Worm (Caenorhabditis elegans) whole organism, young adult: ENCODE results near the gene hum-2.

Source experiments
- B0019.2 ChIP-seq: fragments of 200-800 bp; sonication (Bioruptor generic); conservative IDR thresholded peaks from 2 replicates; pipeline ENCODE4 v1.3.6; 2022; ENCODE audit warnings: missing genetic modification reagents, missing genetic modification characterization, missing compliant biosample characterization
- B0035.1 ChIP-seq: sonication (generic microtip); optimal IDR thresholded peaks from 2 replicates; lab custom pipeline; 2016; ENCODE audit warnings: missing genetic modification characterization, mild to moderate bottlenecking, missing compliant biosample characterization, missing genotype, missing genetic modification reagents
- B0261.1 ChIP-seq: sonication (generic microtip); optimal IDR thresholded peaks from 2 replicates; lab custom pipeline; 2016; ENCODE audit warnings: mild to moderate bottlenecking, missing genetic modification characterization, moderate library complexity, missing compliant biosample characterization
- F33H1.4 ChIP-seq: fragments of 200-800 bp; sonication (Bioruptor generic); IDR thresholded peaks from 2 replicates; pipeline ENCODE4 v1.3.6; 2022; ENCODE audit warnings: missing genetic modification reagents, missing genetic modification characterization, missing compliant biosample characterization
- F49E8.2 ChIP-seq: sonication (generic microtip); optimal IDR thresholded peaks from 3 replicates; lab custom pipeline; 2017; ENCODE audit warnings: missing genetic modification characterization, mild to moderate bottlenecking, missing compliant biosample characterization, antibody characterized with exemption, moderate library complexity; ENCODE audit not compliant: insufficient read depth
- F55B11.4 ChIP-seq: sonication (generic microtip); optimal IDR thresholded peaks from 2 replicates; lab custom pipeline; 2016; ENCODE audit warnings: missing compliant biosample characterization, missing genetic modification characterization, borderline replicate concordance; ENCODE audit not compliant: insufficient read depth
- K11D2.4 ChIP-seq: fragments of 200-800 bp; sonication (Bioruptor generic); IDR thresholded peaks from 2 replicates; pipeline ENCODE4 v1.3.6; 2022; ENCODE audit warnings: missing genetic modification reagents, missing genetic modification characterization, missing compliant biosample characterization
- T26A5.8 ChIP-seq: sonication (generic microtip); optimal IDR thresholded peaks from 2 replicates; lab custom pipeline; 2016; ENCODE audit warnings: missing genetic modification characterization, missing compliant biosample characterization
- Y95B8A.8 ChIP-seq: fragments of 200-800 bp; sonication (Bioruptor generic); IDR thresholded peaks from 2 replicates; pipeline ENCODE4 v1.3.6; 2022; ENCODE audit warnings: missing genetic modification reagents, missing genetic modification characterization, missing compliant biosample characterization
- akir-1 ChIP-seq: fragments of 200-800 bp; sonication (Bioruptor generic); optimal IDR thresholded peaks from 2 replicates; lab custom pipeline; 2018; ENCODE audit warnings: mild to moderate bottlenecking, missing genetic modification characterization, moderate library complexity, missing compliant biosample characterization
- attf-3 ChIP-seq: fragments of 200-800 bp; sonication (Bioruptor generic); conservative IDR thresholded peaks from 2 replicates; pipeline ENCODE4 v1.3.6; 2022; ENCODE audit warnings: missing genetic modification reagents, missing genetic modification characterization, missing compliant biosample characterization
- attf-5 ChIP-seq: fragments of 200-800 bp; sonication (Bioruptor generic); optimal IDR thresholded peaks from 2 replicates; lab custom pipeline; 2018; ENCODE audit warnings: mild to moderate bottlenecking, missing genetic modification characterization, missing compliant biosample characterization
- attf-6 ChIP-seq: fragments of 200-800 bp; sonication (Bioruptor generic); IDR thresholded peaks from 2 replicates; pipeline ENCODE4 v1.3.6; 2022; ENCODE audit warnings: missing genetic modification reagents, missing genetic modification characterization, missing compliant biosample characterization
- bed-2 ChIP-seq: fragments of 200-800 bp; sonication (Bioruptor generic); IDR thresholded peaks from 2 replicates; pipeline ENCODE4 v1.3.6; 2022; ENCODE audit warnings: missing genetic modification reagents, missing genetic modification characterization, missing compliant biosample characterization
- ccch-3 ChIP-seq: fragments of 200-800 bp; sonication (Bioruptor generic); optimal IDR thresholded peaks from 2 replicates; lab custom pipeline; 2018; ENCODE audit warnings: mild to moderate bottlenecking, missing genetic modification characterization, missing compliant biosample characterization
- cebp-1 ChIP-seq, 2 experiments: fragments of 200-800 bp in 1 of 2; sonication (Bioruptor generic) in 1 of 2; sonication (generic microtip) in 1 of 2; IDR thresholded peaks in 1 of 2; optimal IDR thresholded peaks in 1 of 2; 2 replicates each; pipeline versions ENCODE4 v1.3.6 to Lab custom; 2017 to 2022; ENCODE audit warnings: missing compliant biosample characterization in 2 of 2, missing genetic modification characterization in 2 of 2, mild to moderate bottlenecking in 1 of 2, missing genetic modification reagents in 1 of 2, moderate library complexity in 1 of 2
- cebp-2 ChIP-seq: fragments of 200-800 bp; sonication (Bioruptor generic); IDR thresholded peaks from 2 replicates; pipeline ENCODE4 v1.3.6; 2022; ENCODE audit warnings: missing genetic modification characterization, missing compliant biosample characterization
- ceh-27 ChIP-seq: fragments of 200-800 bp; sonication (Bioruptor generic); optimal IDR thresholded peaks from 2 replicates; lab custom pipeline; 2018; ENCODE audit warnings: mild to moderate bottlenecking, missing genetic modification characterization, moderate library complexity, missing compliant biosample characterization
- chd-7 ChIP-seq: sonication (generic microtip); optimal IDR thresholded peaks from 2 replicates; lab custom pipeline; 2016; ENCODE audit warnings: mild to moderate bottlenecking, missing genetic modification characterization, moderate library complexity, missing compliant biosample characterization
- die-1 ChIP-seq: sonication (generic microtip); optimal IDR thresholded peaks from 2 replicates; lab custom pipeline; 2016; ENCODE audit warnings: missing genotype, mild to moderate bottlenecking, missing genetic modification characterization, missing compliant biosample characterization
- dpl-1 ChIP-seq: fragments of 150-350 bp; optimal IDR thresholded peaks from 2 replicates; lab custom pipeline; 2014; ENCODE audit warnings: missing biosample characterization, missing genetic modification reagents, missing genetic modification characterization
- efl-1 ChIP-seq: fragments of 150-350 bp; optimal IDR thresholded peaks from 2 replicates; lab custom pipeline; 2014; ENCODE audit warnings: missing biosample characterization, missing genetic modification reagents, missing genetic modification characterization
- ets-4 ChIP-seq: fragments of 200-800 bp; sonication (Bioruptor generic); optimal IDR thresholded peaks from 2 replicates; lab custom pipeline; 2018; ENCODE audit warnings: mild to moderate bottlenecking, missing genetic modification characterization, missing compliant biosample characterization
- gei-17 ChIP-seq: fragments of 200-800 bp; sonication (Bioruptor generic); optimal IDR thresholded peaks from 2 replicates; lab custom pipeline; 2018; ENCODE audit warnings: mild to moderate bottlenecking, missing genetic modification characterization, missing compliant biosample characterization
- him-1 ChIP-seq: sonication (generic microtip); optimal IDR thresholded peaks from 2 replicates; lab custom pipeline; 2016; ENCODE audit warnings: missing genotype, missing genetic modification reagents, missing genetic modification characterization, missing compliant biosample characterization
- hsf-1 ChIP-seq: fragments of 200-800 bp; sonication (Bioruptor generic); IDR thresholded peaks from 2 replicates; pipeline ENCODE4 v1.3.6; 2022; ENCODE audit warnings: missing genetic modification reagents, missing genetic modification characterization, missing compliant biosample characterization
- let-526 ChIP-seq: fragments of 200-800 bp; sonication (Bioruptor generic); IDR thresholded peaks from 2 replicates; pipeline ENCODE4 v1.3.6; 2022; ENCODE audit warnings: missing genetic modification reagents, missing genetic modification characterization, missing compliant biosample characterization
- lin-35 ChIP-seq, 3 experiments: fragments of 150-350 bp in 2 of 3; sonication (generic microtip) in 1 of 3; optimal IDR thresholded peaks; 2 replicates each; lab custom pipeline; 2014 to 2018; ENCODE audit warnings: missing biosample characterization in 3 of 3, missing genetic modification characterization in 3 of 3, missing genetic modification reagents in 3 of 3
- lin-54 ChIP-seq: fragments of 200-800 bp; sonication (Bioruptor generic); optimal IDR thresholded peaks from 2 replicates; lab custom pipeline; 2018; ENCODE audit warnings: mild to moderate bottlenecking, missing genetic modification characterization, missing compliant biosample characterization
- madf-8 ChIP-seq: fragments of 200-800 bp; sonication (Bioruptor generic); conservative IDR thresholded peaks from 2 replicates; pipeline ENCODE4 v1.3.6; 2022; ENCODE audit warnings: missing genetic modification reagents, missing genetic modification characterization, missing compliant biosample characterization
- mxl-1 ChIP-seq: sonication (generic microtip); optimal IDR thresholded peaks from 2 replicates; lab custom pipeline; 2016; ENCODE audit warnings: missing genetic modification characterization, missing compliant biosample characterization
- nhr-120 ChIP-seq: fragments of 200-800 bp; sonication (Bioruptor generic); IDR thresholded peaks from 2 replicates; pipeline ENCODE4 v1.3.6; 2022; ENCODE audit warnings: missing genetic modification characterization, missing compliant biosample characterization
- repo-1 ChIP-seq: sonication (generic microtip); optimal IDR thresholded peaks from 2 replicates; lab custom pipeline; 2017; ENCODE audit warnings: mild to moderate bottlenecking, missing genetic modification characterization, missing compliant biosample characterization
- rpc-1 ChIP-seq, 2 experiments: fragments of 150-350 bp in 1 of 2; sonication (generic microtip) in 1 of 2; optimal IDR thresholded peaks; 2 replicates each; lab custom pipeline; 2014 to 2018; ENCODE audit warnings: missing biosample characterization in 1 of 2, missing genetic modification characterization in 1 of 2, missing genetic modification reagents in 1 of 2, missing genotype in 1 of 2
- snpc-1.3 ChIP-seq: sonication (generic microtip); optimal IDR thresholded peaks from 2 replicates; lab custom pipeline; 2017; ENCODE audit warnings: missing genetic modification characterization, mild to moderate bottlenecking, missing compliant biosample characterization, antibody characterized with exemption, moderate library complexity, missing genotype, missing genetic modification reagents; ENCODE audit not compliant: insufficient read depth
- tlf-1 ChIP-seq: fragments of 200-800 bp; sonication (Bioruptor generic); optimal IDR thresholded peaks from 2 replicates; lab custom pipeline; 2018; ENCODE audit warnings: mild to moderate bottlenecking, missing genetic modification characterization, missing compliant biosample characterization
- unc-130 ChIP-seq: sonication (generic microtip); optimal IDR thresholded peaks from 2 replicates; lab custom pipeline; 2016; ENCODE audit warnings: missing genetic modification reagents, missing genetic modification characterization, missing compliant biosample characterization
- ztf-25 ChIP-seq: fragments of 200-800 bp; sonication (Bioruptor generic); IDR thresholded peaks from 2 replicates; pipeline ENCODE4 v1.3.6; 2022; ENCODE audit warnings: missing genetic modification reagents, missing genetic modification characterization, missing compliant biosample characterization
- ztf-3 ChIP-seq: fragments of 200-800 bp; sonication (Bioruptor generic); optimal IDR thresholded peaks from 2 replicates; lab custom pipeline; 2018; ENCODE audit warnings: mild to moderate bottlenecking, missing genetic modification characterization, missing compliant biosample characterization
- ztf-6 ChIP-seq: fragments of 200-800 bp; sonication (Bioruptor generic); IDR thresholded peaks from 2 replicates; pipeline ENCODE4 v1.3.6; 2022; ENCODE audit warnings: missing genetic modification reagents, missing genetic modification characterization, missing compliant biosample characterization

The hum-2 gene

ce11 chrV:9343629-9344624 lies 42.0 kb upstream of the hum-2 start, which contains the start of gene tos-1 (continued):
- TF ChIP-seq rpc-1 (optimal IDR thresholded peaks at IDR 0.05; lab: Kevin White, UChicago) (no peak), rpc-1 (tag; optimal IDR thresholded peaks at IDR 0.05; lab: Kevin White, UChicago) (no peak), ztf-6 (peak; percentile 91), F55B11.4 (tag; lab: Kevin White, UChicago) (no peak), tlf-1 (GFP tag; lab: Kevin White, UChicago) (peak; percentile 96), F49E8.2 (tag; lab: Kevin White, UChicago) (peak; percentile 27), K11D2.4 (GFP tag; lab: Robert Waterston, UW) (peak; percentile 97), let-526 (GFP tag; lab: Robert Waterston, UW) (peak; percentile 91), ets-4 (GFP tag; lab: Kevin White, UChicago) (peak; percentile 29)

ce11 chrV:9346804-9347203 lies 39.2 kb upstream of the hum-2 start, which contains the start of the genes K07B1.7 and try-5:
Gene K07B1.7, minus strand, starts transcription at chrV:9346962.
Gene try-5, plus strand, starts transcription at chrV:9347044.
- TF ChIP-seq nhr-120 (no peak), ztf-3 (GFP tag; lab: Kevin White, UChicago) (no peak), ztf-25 (GFP tag; lab: Robert Waterston, UW) (no peak), gei-17 (GFP tag; lab: Kevin White, UChicago) (no peak), repo-1 (tag; lab: Kevin White, UChicago) (no peak), lin-35 (GFP tag; optimal IDR thresholded peaks at IDR 0.05; lab: Kevin White, UChicago) (peak in 1 of 3 experiments; percentile 85), attf-3 (peak; percentile 93), akir-1 (GFP tag; lab: Kevin White, UChicago) (no peak), unc-130 (GFP tag; lab: Kevin White, UChicago) (no peak), attf-6 (GFP tag; lab: Robert Waterston, UW) (no peak), efl-1 (GFP tag; lab: Kevin White, UChicago) (peak; percentile 68), bed-2 (GFP tag; lab: Robert Waterston, UW) (no peak), him-1 (tag; lab: Kevin White, UChicago) (peak; percentile 36), B0261.1 (tag; lab: Kevin White, UChicago) (no peak), dpl-1 (GFP tag; lab: Kevin White, UChicago) (peak; percentile 26), cebp-2 (no peak), lin-54 (peak; percentile 87), cebp-1 (GFP tag; IDR thresholded peaks at IDR 0.05; lab: Robert Waterston, UW) (no peak), cebp-1 (tag; optimal IDR thresholded peaks at IDR 0.05; lab: Kevin White, UChicago) (no peak)

ce11 chrV:9349687-9350086 lies 36.3 kb upstream of the hum-2 start, which contains the start of gene srx-47:
Gene srx-47, plus strand, starts transcription at chrV:9349987.
- TF ChIP-seq ccch-3 (GFP tag; lab: Kevin White, UChicago) (no peak), Y95B8A.8 (GFP tag; lab: Robert Waterston, UW) (no peak), hsf-1 (GFP tag; lab: Robert Waterston, UW) (no peak), F33H1.4 (no peak), B0019.2 (GFP tag; lab: Robert Waterston, UW) (no peak), chd-7 (tag; lab: Kevin White, UChicago) (no peak), ceh-27 (no peak), tlf-1 (GFP tag; lab: Kevin White, UChicago) (no peak), madf-8 (GFP tag; lab: Robert Waterston, UW) (no peak), die-1 (tag; lab: Kevin White, UChicago) (no peak), attf-5 (GFP tag; lab: Kevin White, UChicago) (no peak), snpc-1.3 (tag; lab: Kevin White, UChicago) (no peak), T26A5.8 (tag; lab: Kevin White, UChicago) (no peak), gei-17 (GFP tag; lab: Kevin White, UChicago) (no peak), mxl-1 (tag; lab: Kevin White, UChicago) (no peak), B0035.1 (no peak)
